Worm (Caenorhabditis elegans) whole organism, midembryonic: Measurements from ENCODE around the gene mltn-10.

Source experiments
- flt-1 ChIP-seq: fragments of 200-800 bp; sonication (Bioruptor generic); IDR thresholded peaks from 2 replicates; pipeline ENCODE4 v1.3.6; 2022; ENCODE audit warnings: missing genetic modification characterization, missing compliant biosample characterization
- klf-2 ChIP-seq: fragments of 200-800 bp; sonication (Bioruptor generic); conservative IDR thresholded peaks from 2 replicates; pipeline ENCODE4 v1.3.6; 2022; ENCODE audit warnings: missing genetic modification reagents, missing genetic modification characterization, missing compliant biosample characterization
- med-1 ChIP-seq: sonication (generic microtip); optimal IDR thresholded peaks from 2 replicates; lab custom pipeline; 2017; ENCODE audit warnings: missing genetic modification characterization, mild to moderate bottlenecking, missing compliant biosample characterization, antibody characterized with exemption, missing genetic modification reagents; ENCODE audit not compliant: insufficient read depth
- ref-1 ChIP-seq: fragments of 200-800 bp; sonication (Bioruptor generic); conservative IDR thresholded peaks from 2 replicates; pipeline ENCODE4 v1.3.6; 2022; ENCODE audit warnings: missing genetic modification reagents, missing genetic modification characterization, missing compliant biosample characterization
- tab-1 ChIP-seq: fragments of 200-800 bp; sonication (Bioruptor generic); IDR thresholded peaks from 2 replicates; pipeline ENCODE4 v1.3.6; 2022; ENCODE audit warnings: missing genetic modification characterization, missing compliant biosample characterization

DNA sequence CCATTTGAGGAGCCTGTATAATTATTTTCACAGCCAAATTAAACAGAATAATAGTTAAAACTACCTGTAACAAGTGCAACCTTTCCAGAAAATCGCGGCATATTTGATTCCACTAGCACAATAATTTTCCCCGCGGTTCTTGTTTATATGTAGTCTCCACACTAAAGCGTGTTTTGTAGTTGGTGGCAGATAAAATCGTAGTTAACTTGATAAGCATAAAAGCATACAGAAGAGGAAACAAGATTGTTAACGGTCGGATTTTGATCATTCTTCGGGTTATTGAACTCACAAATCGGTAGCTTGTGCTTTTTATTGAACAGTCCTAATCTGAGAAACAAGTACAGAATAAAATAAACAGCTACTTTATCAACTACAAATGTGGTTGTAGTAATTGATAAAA is 35.5 kb upstream of the mltn-10 start, which contains the start of gene C01G12.5:
- TF ChIP-seq flt-1 (GFP tag; lab: Robert Waterston, UW) (no peak), ref-1 (no peak), tab-1 (GFP tag; lab: Robert Waterston, UW) (no peak), med-1 (GFP tag; lab: Kevin White, UChicago) (no peak), klf-2 (GFP tag; lab: Robert Waterston, UW) (no peak)
